Worm (Caenorhabditis elegans) whole organism, young adult: ENCODE measurements around the gene F55G11.10.

Experiments used
- F33H1.4 ChIP-seq: fragments of 200-800 bp; sonication (Bioruptor generic); IDR thresholded peaks from 2 replicates; pipeline ENCODE4 v1.3.6; 2022; ENCODE audit warnings: missing genetic modification reagents, missing genetic modification characterization, missing compliant biosample characterization
- F39B2.1 ChIP-seq: fragments of 200-800 bp; sonication (Bioruptor generic); IDR thresholded peaks from 2 replicates; pipeline ENCODE4 v1.3.6; 2022; ENCODE audit warnings: missing genetic modification reagents, missing genetic modification characterization, missing compliant biosample characterization
- atf-7 ChIP-seq: sonication (generic microtip); optimal IDR thresholded peaks from 2 replicates; lab custom pipeline; 2017; ENCODE audit warnings: mild to moderate bottlenecking, missing genetic modification characterization, missing compliant biosample characterization
- attf-5 ChIP-seq: fragments of 200-800 bp; sonication (Bioruptor generic); optimal IDR thresholded peaks from 2 replicates; lab custom pipeline; 2018; ENCODE audit warnings: mild to moderate bottlenecking, missing genetic modification characterization, missing compliant biosample characterization
- ccch-3 ChIP-seq: fragments of 200-800 bp; sonication (Bioruptor generic); optimal IDR thresholded peaks from 2 replicates; lab custom pipeline; 2018; ENCODE audit warnings: mild to moderate bottlenecking, missing genetic modification characterization, missing compliant biosample characterization
- cebp-1 ChIP-seq, 2 experiments: fragments of 200-800 bp in 1 of 2; sonication (Bioruptor generic) in 1 of 2; sonication (generic microtip) in 1 of 2; IDR thresholded peaks in 1 of 2; optimal IDR thresholded peaks in 1 of 2; 2 replicates each; pipeline versions ENCODE4 v1.3.6 to Lab custom; 2017 to 2022; ENCODE audit warnings: missing compliant biosample characterization in 2 of 2, missing genetic modification characterization in 2 of 2, mild to moderate bottlenecking in 1 of 2, missing genetic modification reagents in 1 of 2, moderate library complexity in 1 of 2
- cebp-2 ChIP-seq: fragments of 200-800 bp; sonication (Bioruptor generic); IDR thresholded peaks from 2 replicates; pipeline ENCODE4 v1.3.6; 2022; ENCODE audit warnings: missing genetic modification characterization, missing compliant biosample characterization
- ceh-100 ChIP-seq: fragments of 200-800 bp; sonication (Bioruptor generic); IDR thresholded peaks from 2 replicates; pipeline ENCODE4 v1.3.6; 2022; ENCODE audit warnings: missing genetic modification reagents, missing genetic modification characterization, missing compliant biosample characterization
- ceh-91 ChIP-seq: fragments of 200-800 bp; sonication (Bioruptor generic); IDR thresholded peaks from 2 replicates; pipeline ENCODE4 v1.3.6; 2022; ENCODE audit warnings: missing genetic modification reagents, missing genetic modification characterization, missing compliant biosample characterization
- dpff-1 ChIP-seq: sonication (generic microtip); optimal IDR thresholded peaks from 2 replicates; lab custom pipeline; 2017; ENCODE audit warnings: mild to moderate bottlenecking, missing genetic modification characterization, missing compliant biosample characterization
- efl-1 ChIP-seq: fragments of 150-350 bp; optimal IDR thresholded peaks from 2 replicates; lab custom pipeline; 2014; ENCODE audit warnings: missing biosample characterization, missing genetic modification reagents, missing genetic modification characterization
- ets-4 ChIP-seq: fragments of 200-800 bp; sonication (Bioruptor generic); optimal IDR thresholded peaks from 2 replicates; lab custom pipeline; 2018; ENCODE audit warnings: mild to moderate bottlenecking, missing genetic modification characterization, missing compliant biosample characterization
- hlh-12 ChIP-seq: sonication (generic microtip); optimal IDR thresholded peaks from 2 replicates; lab custom pipeline; 2016; ENCODE audit warnings: missing genetic modification characterization, missing compliant biosample characterization
- hlh-26 ChIP-seq: fragments of 200-800 bp; sonication (Bioruptor generic); conservative IDR thresholded peaks from 2 replicates; pipeline ENCODE4 v1.3.6; 2022; ENCODE audit warnings: missing genetic modification reagents, missing genetic modification characterization, missing compliant biosample characterization
- hmg-20 ChIP-seq: fragments of 200-800 bp; sonication (Bioruptor generic); IDR thresholded peaks from 2 replicates; pipeline ENCODE4 v1.3.6; 2022; ENCODE audit warnings: missing genetic modification reagents, missing genetic modification characterization, missing compliant biosample characterization
- let-607 ChIP-seq, 2 experiments: fragments of 200-800 bp in 1 of 2; sonication (Bioruptor generic) in 1 of 2; sonication (generic microtip) in 1 of 2; optimal IDR thresholded peaks; 2 replicates each; lab custom pipeline; 2016 to 2018; ENCODE audit warnings: mild to moderate bottlenecking in 2 of 2, missing compliant biosample characterization in 2 of 2, missing genetic modification characterization in 2 of 2, moderate library complexity in 2 of 2, missing genotype in 1 of 2
- lin-26 ChIP-seq: fragments of 200-800 bp; sonication (Bioruptor generic); IDR thresholded peaks from 2 replicates; pipeline ENCODE4 v1.3.6; 2022; ENCODE audit warnings: missing genetic modification reagents, missing genetic modification characterization, missing compliant biosample characterization
- lin-35 ChIP-seq, 3 experiments: fragments of 150-350 bp in 2 of 3; sonication (generic microtip) in 1 of 3; optimal IDR thresholded peaks; 2 replicates each; lab custom pipeline; 2014 to 2018; ENCODE audit warnings: missing biosample characterization in 3 of 3, missing genetic modification characterization in 3 of 3, missing genetic modification reagents in 3 of 3
- lsy-27 ChIP-seq: sonication (generic microtip); optimal IDR thresholded peaks from 2 replicates; lab custom pipeline; 2017; ENCODE audit warnings: missing genetic modification characterization, mild to moderate bottlenecking, missing compliant biosample characterization, antibody characterized with exemption, missing genotype, borderline replicate concordance; ENCODE audit not compliant: insufficient read depth
- madf-6 ChIP-seq: fragments of 200-800 bp; sonication (Bioruptor generic); IDR thresholded peaks from 2 replicates; pipeline ENCODE4 v1.3.6; 2022; ENCODE audit warnings: missing genetic modification reagents, missing genetic modification characterization, missing compliant biosample characterization
- nfya-1 ChIP-seq: sonication (generic microtip); optimal IDR thresholded peaks from 2 replicates; lab custom pipeline; 2017; ENCODE audit warnings: antibody characterized with exemption, missing compliant biosample characterization, missing genetic modification characterization, borderline replicate concordance; ENCODE audit not compliant: insufficient read depth
- nhr-120 ChIP-seq: fragments of 200-800 bp; sonication (Bioruptor generic); IDR thresholded peaks from 2 replicates; pipeline ENCODE4 v1.3.6; 2022; ENCODE audit warnings: missing genetic modification characterization, missing compliant biosample characterization
- nhr-80 ChIP-seq: sonication (generic microtip); optimal IDR thresholded peaks from 2 replicates; lab custom pipeline; 2016; ENCODE audit warnings: missing genetic modification characterization, missing compliant biosample characterization
- xnd-1 ChIP-seq: sonication (generic microtip); optimal IDR thresholded peaks from 2 replicates; lab custom pipeline; 2016; ENCODE audit warnings: missing genotype, missing genetic modification reagents, missing genetic modification characterization, missing compliant biosample characterization
- ztf-22 ChIP-seq: fragments of 200-800 bp; sonication (Bioruptor generic); optimal IDR thresholded peaks from 2 replicates; lab custom pipeline; 2018; ENCODE audit warnings: mild to moderate bottlenecking, missing genetic modification characterization, moderate library complexity, missing compliant biosample characterization
- ztf-3 ChIP-seq: fragments of 200-800 bp; sonication (Bioruptor generic); optimal IDR thresholded peaks from 2 replicates; lab custom pipeline; 2018; ENCODE audit warnings: mild to moderate bottlenecking, missing genetic modification characterization, missing compliant biosample characterization

F55G11.10 gene

DNA sequence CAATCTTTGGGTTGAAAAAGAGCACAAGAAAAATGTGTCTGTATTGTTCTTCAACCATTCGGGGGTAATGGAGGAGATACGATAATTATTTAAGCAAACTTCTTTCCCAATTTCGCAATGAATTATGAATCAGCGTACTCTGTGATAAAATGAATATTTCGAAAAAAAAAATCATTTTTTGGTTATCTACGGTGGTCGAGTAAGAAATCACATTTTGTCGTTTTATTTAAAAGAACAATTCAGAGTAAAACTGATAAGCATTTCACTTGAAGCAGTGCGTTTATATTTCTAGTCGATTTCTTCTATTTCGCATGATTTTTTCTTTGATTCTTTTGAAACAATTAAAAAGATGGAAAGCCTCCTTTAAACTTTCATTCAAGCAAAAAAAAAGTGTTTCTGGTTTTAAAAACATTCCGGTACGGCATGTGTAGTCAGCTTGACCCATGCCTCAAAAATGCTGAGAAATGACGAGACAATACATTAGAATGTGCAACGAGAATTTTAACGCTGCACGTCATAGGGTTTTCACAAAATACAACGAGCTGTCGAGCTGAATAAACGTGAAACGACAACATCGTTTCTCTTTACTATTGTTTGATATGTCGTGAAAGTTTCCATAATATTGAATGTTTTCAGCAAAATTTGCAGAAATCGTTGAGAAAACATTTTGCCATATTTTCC, 46.0 kb upstream of the F55G11.10 start, which contains the start of gene K08D8.2:
Gene K08D8.2 (plus strand): TSS at position 631 of the 681 bp plus-strand sequence.
- peak; percentile 37 for TF ChIP-seq nhr-80 (tag; lab: Kevin White, UChicago)
- TF ChIP-seq dpff-1 (tag; lab: Kevin White, UChicago) = no peak
- TF ChIP-seq nhr-120 = no peak
- 0 out of 2 replicates have a peak, but pooled peaks have one; percentile 23 for TF ChIP-seq cebp-1 (GFP tag; IDR thresholded peaks at IDR 0.05; lab: Robert Waterston, UW)
- peak; percentile 10 for TF ChIP-seq cebp-1 (tag; optimal IDR thresholded peaks at IDR 0.05; lab: Kevin White, UChicago)
- no peak for TF ChIP-seq ztf-22 (GFP tag; lab: Kevin White, UChicago)
- TF ChIP-seq ztf-3 = no peak

DNA sequence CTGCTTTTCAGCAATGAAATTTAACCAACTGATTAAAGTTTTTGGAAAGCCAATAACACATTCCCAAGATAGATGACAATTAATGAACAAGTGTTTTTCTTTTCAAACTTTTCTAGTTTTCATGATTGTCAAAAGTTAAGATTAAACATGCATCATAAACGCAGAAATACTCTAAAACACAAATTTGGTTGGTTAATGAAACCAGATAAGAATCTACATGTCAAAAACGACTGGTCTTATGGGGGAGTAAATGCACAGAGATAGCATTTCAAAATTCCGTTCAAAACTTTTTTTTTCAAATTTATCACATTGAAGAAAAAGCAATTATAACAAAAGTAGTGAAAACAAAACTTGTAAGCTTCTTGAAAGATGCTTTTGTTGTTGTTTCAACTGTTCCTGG, 44.9 kb upstream of the F55G11.10 start:
- TF ChIP-seq nhr-80 (tag; lab: Kevin White, UChicago) (peak; percentile 43), F33H1.4 (GFP tag; lab: Robert Waterston, UW) (no peak)

DNA sequence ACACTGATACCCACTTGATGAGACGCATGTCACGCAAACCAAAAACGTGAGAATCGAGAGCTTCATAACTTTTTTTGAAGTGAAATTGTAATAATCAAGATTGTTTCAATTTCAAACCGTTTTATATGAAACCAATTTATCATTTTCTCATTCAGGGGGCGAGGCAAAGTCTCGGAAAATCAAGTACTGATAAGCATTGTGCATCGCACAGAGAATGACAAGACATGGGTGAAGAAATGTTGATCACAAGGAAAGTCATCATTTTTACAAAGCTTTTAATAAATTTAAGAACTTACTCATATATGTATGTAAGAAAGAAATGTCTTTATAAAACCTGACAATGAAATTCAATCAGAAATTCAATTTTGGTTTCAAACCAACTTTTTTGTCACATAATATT, 42.0 kb upstream of the F55G11.10 start, which contains the start of gene K08D8.3:
Gene K08D8.3 (minus strand): TSS at position 131 of the 400 bp plus-strand sequence.
- TF ChIP-seq nhr-80 (tag; lab: Kevin White, UChicago) = peak; percentile 75
- TF ChIP-seq let-607 (tag; optimal IDR thresholded peaks at IDR 0.05; lab: Kevin White, UChicago) = no peak
- TF ChIP-seq efl-1 (GFP tag; lab: Kevin White, UChicago) = no peak
- TF ChIP-seq atf-7 = no peak

DNA sequence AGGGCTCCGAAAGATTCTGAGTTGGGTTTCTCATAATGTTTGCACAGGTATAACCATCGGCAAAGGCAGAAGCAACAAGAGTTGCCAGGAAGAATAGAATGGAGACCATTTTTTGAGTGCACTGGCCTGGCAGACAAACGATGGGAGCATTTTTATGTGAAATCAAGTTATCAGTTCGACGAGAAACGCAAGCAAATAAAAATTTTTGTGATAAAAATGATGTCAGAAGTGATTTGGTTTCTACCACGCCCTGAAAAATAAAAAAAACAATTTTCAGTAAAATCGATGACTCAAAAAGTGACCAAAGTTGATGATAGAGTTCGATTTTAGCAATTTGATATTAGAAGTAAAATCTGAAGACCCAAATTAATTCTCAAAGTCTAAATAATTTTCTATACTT, 38.7 kb upstream of the F55G11.10 start, which contains the start of gene K08D8.4:
Gene K08D8.4 (minus strand): TSS at position 128 of the 400 bp plus-strand sequence.
- no peak for TF ChIP-seq ceh-100 (GFP tag; lab: Robert Waterston, UW)
- TF ChIP-seq nhr-80 (tag; lab: Kevin White, UChicago) = peak; percentile 74
- TF ChIP-seq hlh-12 (tag; lab: Kevin White, UChicago) = no peak
- no peak for TF ChIP-seq lin-35 (GFP tag; optimal IDR thresholded peaks at IDR 0.05; lab: Kevin White, UChicago)
- TF ChIP-seq F33H1.4 (GFP tag; lab: Robert Waterston, UW) = no peak
- no peak for TF ChIP-seq lsy-27 (tag; lab: Kevin White, UChicago)
- no peak for TF ChIP-seq hlh-26

DNA sequence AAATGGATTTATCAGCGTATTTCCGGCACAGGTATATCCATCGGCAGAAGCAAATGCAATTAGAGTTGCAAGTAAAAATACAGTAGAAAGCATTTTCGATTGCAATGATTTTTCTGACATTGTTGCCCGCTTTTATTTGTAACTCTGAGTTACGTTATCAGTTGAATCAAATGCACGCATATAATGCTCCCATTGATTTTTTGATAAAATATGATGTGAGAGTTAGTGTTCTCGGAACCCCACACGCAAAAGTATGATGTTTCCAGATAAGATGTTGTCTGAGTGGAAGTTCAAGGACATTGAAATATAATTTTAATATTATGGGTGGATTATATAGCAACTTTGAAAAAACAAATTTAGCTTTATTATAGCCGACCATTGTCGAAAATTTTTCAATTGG, 36.6 kb upstream of the F55G11.10 start, which contains the start of gene K08D8.5:
Gene K08D8.5 (minus strand): TSS at position 140 of the 400 bp plus-strand sequence.
- peak; percentile 33 for TF ChIP-seq nhr-80 (tag; lab: Kevin White, UChicago)
- TF ChIP-seq hmg-20 (GFP tag; lab: Robert Waterston, UW) = no peak
- TF ChIP-seq, all 124 proteins: peak for 1

DNA sequence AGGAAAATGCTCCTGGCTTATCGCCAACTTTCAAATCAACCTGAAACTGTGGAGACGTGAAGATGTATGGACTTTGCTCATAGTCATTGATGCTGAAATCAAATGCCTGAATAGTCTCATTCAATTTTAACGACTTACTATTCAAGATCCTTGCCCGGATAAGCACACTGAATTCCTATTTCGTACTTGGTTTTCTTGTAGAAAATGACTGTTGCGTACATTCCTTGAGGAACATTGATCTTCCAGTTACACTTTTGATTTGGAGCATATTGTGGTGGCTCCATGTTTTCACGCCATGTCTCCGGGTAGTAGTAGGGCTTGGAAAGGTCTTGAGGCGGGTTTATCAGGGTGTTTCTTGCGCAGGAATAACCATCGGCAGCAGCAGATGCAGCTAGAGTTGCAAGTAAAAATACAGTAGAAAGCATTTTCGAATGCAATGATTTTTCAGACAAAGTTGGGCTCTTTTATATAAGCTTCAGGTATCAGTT, 34.0 kb upstream of the F55G11.10 start, which contains the start of gene irg-6:
Gene irg-6 (minus strand): TSS at position 438 of the 488 bp plus-strand sequence.
- TF ChIP-seq ceh-100 (GFP tag; lab: Robert Waterston, UW) = no peak

DNA sequence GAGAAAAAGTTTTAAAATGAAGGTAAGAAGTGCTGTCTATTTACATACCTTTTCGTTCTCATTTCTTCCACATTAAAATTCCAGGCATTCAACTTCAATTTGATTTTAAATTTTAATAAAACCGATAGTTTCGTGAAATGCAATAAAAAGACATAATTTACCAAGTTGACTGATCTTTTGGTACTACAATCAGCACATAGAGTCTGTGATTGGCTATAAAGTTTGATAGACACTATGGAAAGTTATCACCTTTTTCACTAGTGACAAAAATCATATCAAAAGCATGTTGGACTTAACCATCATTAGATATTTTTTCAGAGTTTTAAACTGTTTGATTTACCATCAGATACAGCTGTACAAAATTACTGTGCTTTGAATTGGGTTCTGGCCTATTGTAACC, 33.1 kb upstream of the F55G11.10 start, which contains the start of gene srz-15:
Gene srz-15 (plus strand): TSS at position 301 of the 400 bp plus-strand sequence.
- TF ChIP-seq nhr-120 (no peak), ceh-91 (GFP tag; lab: Robert Waterston, UW) (no peak), lin-26 (GFP tag; lab: Robert Waterston, UW) (no peak), attf-5 (GFP tag; lab: Kevin White, UChicago) (no peak), hmg-20 (GFP tag; lab: Robert Waterston, UW) (no peak), nfya-1 (no peak), xnd-1 (tag; lab: Kevin White, UChicago) (no peak), F39B2.1 (GFP tag; lab: Robert Waterston, UW) (no peak), madf-6 (GFP tag; lab: Robert Waterston, UW) (no peak), atf-7 (no peak), ccch-3 (no peak), cebp-2 (GFP tag; lab: Robert Waterston, UW) (no peak), ztf-22 (GFP tag; lab: Kevin White, UChicago) (no peak), ets-4 (no peak)
- TF ChIP-seq, all 124 proteins: peak for 0
